Worm (Caenorhabditis elegans): Measurements from ENCODE around the gene F54C9.3.

DNA sequence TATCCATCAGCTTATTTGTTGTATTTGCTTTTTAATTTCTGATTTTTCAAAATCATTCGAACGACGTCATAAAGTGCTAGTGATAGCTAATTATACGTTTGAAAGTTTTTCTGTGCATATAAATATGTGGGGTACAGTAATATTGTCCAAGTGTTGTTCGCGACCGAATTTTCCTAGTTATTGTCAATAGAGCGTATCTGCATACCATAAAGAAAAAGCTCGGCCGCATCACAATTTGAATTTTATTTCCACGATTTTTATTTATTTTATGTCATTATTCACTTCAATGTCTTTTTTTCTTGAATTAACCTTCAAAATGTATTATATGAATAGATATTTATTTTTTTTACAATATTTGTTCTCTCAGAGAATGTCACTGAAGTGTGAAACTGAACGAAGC is 49.9 kb downstream of the F54C9.3 start, which contains the start of gene rnh-2:
- no peak for TF ChIP-seq hmg-11 (tag; optimal IDR thresholded peaks at IDR 0.05)
- no peak for TF ChIP-seq nhr-237 (tag; optimal IDR thresholded peaks at IDR 0.05)
- TF ChIP-seq skn-1 (tag; optimal IDR thresholded peaks at IDR 0.05), result no peak
- TF ChIP-seq snpc-4 (tag; optimal IDR thresholded peaks at IDR 0.05), result peak; percentile 73
- no peak for TF ChIP-seq ama-1 (optimal IDR thresholded peaks at IDR 0.05)
- no peak for TF ChIP-seq jun-1 (tag; optimal IDR thresholded peaks at IDR 0.05)
- TF ChIP-seq ZK546.5 (tag; optimal IDR thresholded peaks at IDR 0.05), result no peak
